Worm (Caenorhabditis elegans): ENCODE results near the gene fbxb-19.

ce11 chrII:1670260-1670879 is 18.6 kb downstream of the fbxb-19 start, which contains the start of gene nhx-6:
- no peak for TF ChIP-seq nhr-237 (tag; optimal IDR thresholded peaks at IDR 0.05)
- TF ChIP-seq zag-1 (tag; optimal IDR thresholded peaks at IDR 0.05): no peak
- no peak for TF ChIP-seq nhr-12 (tag; optimal IDR thresholded peaks at IDR 0.05)

All from whole organism, L2 larva.